Fruit fly (Drosophila melanogaster) whole organism, adult: Measurements from ENCODE around the gene CG5334.

ENCODE experiments used
- CG33017 ChIP-seq: fragments of 200-800 bp; sonication (Bioruptor generic); optimal IDR thresholded peaks from 2 replicates; lab custom pipeline; 2018; ENCODE audit warnings: missing biosample characterization, mild to moderate bottlenecking, missing genetic modification characterization, moderate library complexity
- Clk ChIP-seq: fragments of 200-800 bp; sonication (Bioruptor generic); optimal IDR thresholded peaks from 2 replicates; lab custom pipeline; 2017; ENCODE audit warnings: missing biosample characterization, missing genetic modification characterization
- Hr96 ChIP-seq: fragments of 200-800 bp; sonication (Bioruptor generic); optimal IDR thresholded peaks from 2 replicates; lab custom pipeline; 2016; ENCODE audit warnings: missing biosample characterization, missing genetic modification characterization
- kay ChIP-seq: fragments of 200-800 bp; sonication (Bioruptor generic); peaks from one replicate; lab custom pipeline; 2016; ENCODE audit warnings: missing biosample characterization, missing genetic modification characterization, borderline replicate concordance

dm6 chrX:14743819-14744218 is 31.3 kb upstream of the CG5334 start:
- no peak for TF ChIP-seq Clk (GFP tag; lab: Kevin White, UChicago)
- peak; percentile 7 for TF ChIP-seq kay (GFP tag; lab: Kevin White, UChicago)
- no peak for TF ChIP-seq Hr96
- no peak for TF ChIP-seq CG33017
